Worm (Caenorhabditis elegans): Measurements from ENCODE around the gene R02E4.3.

The R02E4.3 gene

DNA sequence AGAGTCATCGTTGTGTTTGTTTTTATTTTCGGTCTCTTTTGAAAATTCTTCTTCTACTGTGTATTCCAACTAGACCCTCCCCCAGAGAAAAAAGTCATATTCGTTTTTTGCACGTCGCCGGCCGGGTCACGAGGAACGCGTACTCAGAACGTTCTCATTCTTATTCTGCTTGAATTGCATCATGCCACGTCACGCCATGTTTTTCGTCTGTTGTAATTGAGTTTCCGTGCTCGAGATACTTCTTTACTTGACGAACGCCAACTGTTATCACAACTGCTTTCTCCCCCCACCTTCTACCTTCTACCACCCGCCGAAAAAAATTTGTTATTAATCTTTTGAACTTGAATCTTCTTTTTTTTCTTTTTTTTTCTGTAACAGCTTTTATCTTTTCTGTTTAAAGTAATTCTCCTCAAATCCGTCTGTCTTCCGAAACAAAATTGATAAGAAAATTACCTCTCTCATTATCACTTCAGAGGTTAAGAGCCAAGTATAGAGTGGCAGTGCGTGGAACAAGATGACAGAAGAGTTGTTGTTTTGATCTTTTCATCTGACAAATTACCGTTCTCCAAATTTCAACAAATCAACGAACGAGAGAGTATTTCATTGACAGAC is 40.8 kb upstream of the R02E4.3 start:
- TF ChIP-seq ceh-82 (tag; optimal IDR thresholded peaks at IDR 0.05) (peak; percentile 42), fkh-10 (GFP tag; optimal IDR thresholded peaks at IDR 0.05) (no peak), nhr-43 (tag; optimal IDR thresholded peaks at IDR 0.05; ENCODE audit: poor library complexity, severe bottlenecking) (no peak), nhr-25 (tag; optimal IDR thresholded peaks at IDR 0.05) (no peak), lin-15B (tag; optimal IDR thresholded peaks at IDR 0.05) (no peak), ceh-28 (tag; optimal IDR thresholded peaks at IDR 0.05) (no peak), pha-4 (tag; optimal IDR thresholded peaks at IDR 0.05) (no peak), ztf-11 (tag; optimal IDR thresholded peaks at IDR 0.05) (no peak), lin-39 (tag; optimal IDR thresholded peaks at IDR 0.05) (peak; percentile 74), fkh-2 (tag; optimal IDR thresholded peaks at IDR 0.05) (no peak), R02D3.7 (tag; optimal IDR thresholded peaks at IDR 0.05) (no peak), elt-1 (tag; optimal IDR thresholded peaks at IDR 0.05) (no peak), lsy-12 (tag; optimal IDR thresholded peaks at IDR 0.05) (no peak), nhr-76 (tag; optimal IDR thresholded peaks at IDR 0.05) (no peak), unc-62 (GFP tag; optimal IDR thresholded peaks at IDR 0.05) (no peak), zag-1 (tag; optimal IDR thresholded peaks at IDR 0.05) (no peak), skn-1 (tag; optimal IDR thresholded peaks at IDR 0.05) (no peak), mml-1 (tag; optimal IDR thresholded peaks at IDR 0.05) (no peak), unc-39 (tag; optimal IDR thresholded peaks at IDR 0.05) (no peak), eor-1 (tag; optimal IDR thresholded peaks at IDR 0.05) (no peak), nhr-28 (tag; optimal IDR thresholded peaks at IDR 0.05) (no peak), fos-1 (tag; optimal IDR thresholded peaks at IDR 0.05) (no peak), aly-2 (tag; optimal IDR thresholded peaks at IDR 0.05) (no peak), ceh-9 (tag; optimal IDR thresholded peaks at IDR 0.05) (no peak), nhr-11 (tag; optimal IDR thresholded peaks at IDR 0.05) (peak; percentile 64), nhr-237 (tag; optimal IDR thresholded peaks at IDR 0.05) (no peak), elt-3 (tag; optimal IDR thresholded peaks at IDR 0.05) (no peak), ceh-16 (tag; optimal IDR thresholded peaks at IDR 0.05) (no peak), egl-27 (tag; optimal IDR thresholded peaks at IDR 0.05) (no peak), nhr-12 (tag; optimal IDR thresholded peaks at IDR 0.05) (no peak), jun-1 (tag; optimal IDR thresholded peaks at IDR 0.05) (no peak), ama-1 (optimal IDR thresholded peaks at IDR 0.05) (peak; percentile 78), nfya-1 (tag; optimal IDR thresholded peaks at IDR 0.05; ENCODE audit: insufficient read depth) (peak; percentile 1), pqm-1 (tag; optimal IDR thresholded peaks at IDR 0.05) (no peak), snpc-4 (tag; optimal IDR thresholded peaks at IDR 0.05) (no peak), ztf-4 (tag; optimal IDR thresholded peaks at IDR 0.05) (no peak), daf-12 (tag; optimal IDR thresholded peaks at IDR 0.05) (no peak), sea-2 (GFP tag; optimal IDR thresholded peaks at IDR 0.05) (no peak), nhr-77 (tag; optimal IDR thresholded peaks at IDR 0.05) (no peak), hmg-11 (tag; optimal IDR thresholded peaks at IDR 0.05) (peak; percentile 10), mdl-1 (tag; optimal IDR thresholded peaks at IDR 0.05) (no peak), nhr-67 (tag; optimal IDR thresholded peaks at IDR 0.05) (no peak), elt-2 (tag; optimal IDR thresholded peaks at IDR 0.05) (peak; percentile 69), egl-5 (tag; optimal IDR thresholded peaks at IDR 0.05) (no peak), ZK546.5 (tag; optimal IDR thresholded peaks at IDR 0.05) (no peak)

DNA sequence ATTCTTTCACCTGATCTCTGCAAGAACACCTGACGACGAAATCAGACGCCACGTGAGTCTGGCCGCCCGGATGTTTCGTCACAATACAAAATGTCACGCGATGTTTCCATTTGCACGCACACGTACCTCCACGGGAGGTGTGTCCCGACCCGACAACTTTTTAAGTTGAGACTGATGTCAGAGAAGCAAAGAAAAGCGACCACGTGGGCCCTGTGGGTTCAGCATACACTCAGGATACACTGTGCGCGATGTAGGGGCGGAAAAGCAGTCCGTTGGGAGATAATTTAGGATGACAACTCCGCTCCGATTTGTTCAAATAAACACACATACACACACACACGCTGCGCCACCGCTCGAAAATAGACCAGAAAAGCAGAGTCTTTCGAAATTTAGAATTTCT is 40.3 kb upstream of the R02E4.3 start:
- peak; percentile 88 for TF ChIP-seq mdl-1 (tag; optimal IDR thresholded peaks at IDR 0.05)
- TF ChIP-seq egl-27 (tag; optimal IDR thresholded peaks at IDR 0.05): no peak
- TF ChIP-seq nhr-77 (tag; optimal IDR thresholded peaks at IDR 0.05): no peak
- no peak for TF ChIP-seq nhr-11 (tag; optimal IDR thresholded peaks at IDR 0.05)
- TF ChIP-seq lsy-12 (tag; optimal IDR thresholded peaks at IDR 0.05): peak; percentile 82
- peak; percentile 55 for TF ChIP-seq elt-2 (tag; optimal IDR thresholded peaks at IDR 0.05)
- TF ChIP-seq snpc-4 (tag; optimal IDR thresholded peaks at IDR 0.05): no peak
- no peak for TF ChIP-seq ceh-16 (tag; optimal IDR thresholded peaks at IDR 0.05)
- peak; percentile 44 for TF ChIP-seq tbx-2 (tag; optimal IDR thresholded peaks at IDR 0.05)
- no peak for TF ChIP-seq lin-15B (tag; optimal IDR thresholded peaks at IDR 0.05)
- TF ChIP-seq aly-2 (tag; optimal IDR thresholded peaks at IDR 0.05): no peak
- no peak for TF ChIP-seq unc-62 (GFP tag; optimal IDR thresholded peaks at IDR 0.05)
- TF ChIP-seq eor-1 (tag; optimal IDR thresholded peaks at IDR 0.05): peak in 1 of 2 experiments; percentile 44
- no peak for TF ChIP-seq daf-12 (tag; optimal IDR thresholded peaks at IDR 0.05)
- peak; percentile 85 for TF ChIP-seq nhr-25 (tag; optimal IDR thresholded peaks at IDR 0.05)
- no peak for TF ChIP-seq ztf-11 (tag; optimal IDR thresholded peaks at IDR 0.05)
- TF ChIP-seq pha-4 (tag; optimal IDR thresholded peaks at IDR 0.05): peak; percentile 87
- TF ChIP-seq nhr-67 (tag; optimal IDR thresholded peaks at IDR 0.05): no peak
- TF ChIP-seq skn-1 (tag; optimal IDR thresholded peaks at IDR 0.05): no peak
- TF ChIP-seq ceh-82 (tag; optimal IDR thresholded peaks at IDR 0.05): no peak
- TF ChIP-seq mml-1 (tag; optimal IDR thresholded peaks at IDR 0.05): peak; percentile 19
- TF ChIP-seq pqm-1 (tag; optimal IDR thresholded peaks at IDR 0.05): peak; percentile 23
- TF ChIP-seq sea-2 (GFP tag; optimal IDR thresholded peaks at IDR 0.05): no peak
- no peak for TF ChIP-seq elt-3 (tag; optimal IDR thresholded peaks at IDR 0.05)
- TF ChIP-seq ama-1 (optimal IDR thresholded peaks at IDR 0.05): peak; percentile 35
- no peak for TF ChIP-seq fkh-10 (GFP tag; optimal IDR thresholded peaks at IDR 0.05)
- no peak for TF ChIP-seq ZK546.5 (tag; optimal IDR thresholded peaks at IDR 0.05)
- TF ChIP-seq nhr-43 (tag; optimal IDR thresholded peaks at IDR 0.05; ENCODE audit: poor library complexity, severe bottlenecking): peak; percentile 97
- TF ChIP-seq nfya-1 (tag; optimal IDR thresholded peaks at IDR 0.05; ENCODE audit: insufficient read depth): peak; percentile 71
- TF ChIP-seq fkh-2 (tag; optimal IDR thresholded peaks at IDR 0.05): no peak
- TF ChIP-seq nhr-23 (tag; optimal IDR thresholded peaks at IDR 0.05): peak; percentile 46
- TF ChIP-seq ztf-4 (tag; optimal IDR thresholded peaks at IDR 0.05): peak; percentile 45
- no peak for TF ChIP-seq zag-1 (tag; optimal IDR thresholded peaks at IDR 0.05)
- TF ChIP-seq egl-5 (tag; optimal IDR thresholded peaks at IDR 0.05): no peak
- TF ChIP-seq ceh-9 (tag; optimal IDR thresholded peaks at IDR 0.05): no peak
- TF ChIP-seq unc-39 (tag; optimal IDR thresholded peaks at IDR 0.05): no peak

Data from whole organism, L3 larva.